Fruit fly (Drosophila melanogaster) whole organism, pupa: Measurements from ENCODE around the gene CG14395.

ENCODE experiments used
- CG10348 ChIP-seq: fragments of 200-800 bp; sonication (Bioruptor generic); IDR thresholded peaks from 2 replicates; pipeline ENCODE4 v1.3.6; 2022; ENCODE audit warnings: missing biosample characterization, missing genetic modification characterization
- CG12605 ChIP-seq: fragments of 200-800 bp; sonication (Bioruptor generic); IDR thresholded peaks from 2 replicates; pipeline ENCODE4 v1.3.6; 2022; ENCODE audit warnings: missing biosample characterization, missing genetic modification characterization
- CG13204 ChIP-seq: fragments of 200-800 bp; sonication (Bioruptor generic); optimal IDR thresholded peaks from 2 replicates; lab custom pipeline; 2018; ENCODE audit warnings: missing biosample characterization, mild to moderate bottlenecking, missing genetic modification characterization, moderate library complexity
- CG14655 ChIP-seq: fragments of 200-800 bp; sonication (Bioruptor generic); optimal IDR thresholded peaks from 3 replicates; lab custom pipeline; 2017; ENCODE audit warnings: mild to moderate bottlenecking, missing biosample characterization, missing genetic modification reagents, missing genetic modification characterization
- CG15710 ChIP-seq: fragments of 200-800 bp; sonication (Bioruptor generic); optimal IDR thresholded peaks from 2 replicates; lab custom pipeline; 2018; ENCODE audit warnings: missing biosample characterization, mild to moderate bottlenecking, missing genetic modification characterization, moderate library complexity
- CG17806 ChIP-seq: fragments of 200-800 bp; sonication (Bioruptor generic); optimal IDR thresholded peaks from 2 replicates; lab custom pipeline; 2018; ENCODE audit warnings: missing biosample characterization, mild to moderate bottlenecking, missing genetic modification characterization, moderate library complexity
- CG32121 ChIP-seq: fragments of 200-800 bp; sonication (Bioruptor generic); IDR thresholded peaks from 2 replicates; pipeline ENCODE4 v1.3.6; 2022; ENCODE audit warnings: missing biosample characterization, missing genetic modification characterization
- CG34367 ChIP-seq: fragments of 200-800 bp; sonication (Bioruptor generic); optimal IDR thresholded peaks from 2 replicates; lab custom pipeline; 2018; ENCODE audit warnings: missing biosample characterization, mild to moderate bottlenecking, missing genetic modification characterization
- CG4496 ChIP-seq: fragments of 200-800 bp; sonication (Bioruptor generic); IDR thresholded peaks from 3 replicates; pipeline ENCODE4 v1.3.6; 2022; ENCODE audit warnings: missing biosample characterization, missing genetic modification characterization
- CG8159 ChIP-seq: fragments of 200-800 bp; sonication (Bioruptor generic); optimal IDR thresholded peaks from 3 replicates; lab custom pipeline; 2018; ENCODE audit warnings: missing biosample characterization, mild to moderate bottlenecking, missing genetic modification characterization, moderate library complexity
- CG8301 ChIP-seq: fragments of 200-800 bp; sonication (Bioruptor generic); optimal IDR thresholded peaks from 2 replicates; lab custom pipeline; 2018; ENCODE audit warnings: missing biosample characterization, mild to moderate bottlenecking, missing genetic modification characterization
- CG9948 ChIP-seq: fragments of 200-800 bp; sonication (Bioruptor generic); optimal IDR thresholded peaks from 2 replicates; lab custom pipeline; 2018; ENCODE audit warnings: missing biosample characterization, mild to moderate bottlenecking, missing genetic modification characterization, moderate library complexity
- D1 ChIP-seq: fragments of 200-800 bp; sonication (Bioruptor generic); optimal IDR thresholded peaks from 2 replicates; lab custom pipeline; 2018; ENCODE audit warnings: missing biosample characterization, mild to moderate bottlenecking, missing genetic modification characterization, moderate library complexity
- EcR ChIP-seq: fragments of 200-800 bp; sonication (Bioruptor generic); optimal IDR thresholded peaks from 3 replicates; lab custom pipeline; 2019; ENCODE audit warnings: missing biosample characterization, missing genetic modification characterization, mild to moderate bottlenecking, moderate library complexity, missing genetic modification reagents
- Ets98B ChIP-seq: fragments of 200-800 bp; sonication (Bioruptor generic); IDR thresholded peaks from 2 replicates; pipeline ENCODE4 v1.3.6; 2022; ENCODE audit warnings: missing biosample characterization, missing genetic modification characterization
- Pif1A ChIP-seq: fragments of 200-800 bp; sonication (Bioruptor generic); optimal IDR thresholded peaks from 3 replicates; lab custom pipeline; 2016; ENCODE audit warnings: missing biosample characterization, missing genetic modification characterization
- Pif1B ChIP-seq: fragments of 200-800 bp; sonication (Bioruptor generic); optimal IDR thresholded peaks from 3 replicates; lab custom pipeline; 2016; ENCODE audit warnings: missing biosample characterization, missing genetic modification characterization
- Snoo ChIP-seq: fragments of 200-800 bp; sonication (Bioruptor generic); optimal IDR thresholded peaks from 3 replicates; lab custom pipeline; 2017; ENCODE audit warnings: missing biosample characterization, mild to moderate bottlenecking, missing genetic modification characterization, inconsistent platforms
- fd96Ca ChIP-seq: fragments of 200-800 bp; sonication (Bioruptor generic); IDR thresholded peaks from 3 replicates; pipeline ENCODE4 v1.3.6; 2022; ENCODE audit warnings: missing biosample characterization, missing genetic modification characterization
- gl ChIP-seq: fragments of 200-800 bp; sonication (Bioruptor generic); optimal IDR thresholded peaks from 2 replicates; lab custom pipeline; 2018; ENCODE audit warnings: missing biosample characterization, mild to moderate bottlenecking, missing genetic modification characterization
- rn ChIP-seq: fragments of 200-800 bp; sonication (Bioruptor generic); IDR thresholded peaks from 2 replicates; pipeline ENCODE4 v1.3.6; 2022; ENCODE audit warnings: missing biosample characterization, missing genetic modification characterization

The CG14395 gene

dm6 chr3R:12681275-12681674 lies 18.6 kb downstream of the CG14395 start, which contains the start of gene Cyp313a4:
Cyp313a4 (minus strand) TSS chr3R:12681375.
- TF ChIP-seq CG13204 (GFP tag; lab: Kevin White, UChicago) (no peak), CG4496 (no peak), rn (GFP tag; lab: Robert Waterston, UW) (no peak), CG9948 (tag; lab: Kevin White, UChicago) (no peak), CG34367 (tag; lab: Kevin White, UChicago) (no peak), fd96Ca (GFP tag; lab: Robert Waterston, UW) (no peak), CG14655 (no peak), CG32121 (GFP tag; lab: Robert Waterston, UW) (no peak), Snoo (no peak), CG8159 (tag; lab: Kevin White, UChicago) (no peak), EcR (GFP tag; lab: Kevin White, UChicago) (no peak), Pif1B (GFP tag; lab: Kevin White, UChicago) (no peak), CG10348 (GFP tag; lab: Robert Waterston, UW) (no peak)

DNA sequence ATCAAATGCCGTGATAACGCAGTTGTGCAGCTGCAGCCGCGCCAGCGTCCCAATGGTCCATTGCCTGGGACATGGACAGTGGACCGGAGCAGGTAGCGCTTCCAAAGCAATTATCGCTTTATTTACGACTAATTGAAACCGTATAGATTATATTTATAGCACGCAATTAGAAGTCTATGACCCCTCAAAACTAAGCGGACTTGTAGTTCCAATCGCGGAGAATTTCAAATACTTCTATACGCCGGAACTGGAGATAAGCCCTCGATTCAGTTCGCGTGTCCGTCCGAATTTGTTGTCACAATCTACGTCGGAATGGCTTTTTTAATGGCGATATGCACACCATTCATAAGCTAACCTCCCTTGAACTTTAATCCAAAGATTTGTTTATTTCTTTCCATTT lies 22.7 kb downstream of the CG14395 start:
- TF ChIP-seq CG15710 (tag; lab: Kevin White, UChicago), result no peak
- no peak for TF ChIP-seq gl (tag; lab: Kevin White, UChicago)
- no peak for TF ChIP-seq D1
- TF ChIP-seq CG4496, result no peak
- TF ChIP-seq CG9948 (tag; lab: Kevin White, UChicago), result no peak
- TF ChIP-seq CG17806, result no peak
- no peak for TF ChIP-seq CG12605 (GFP tag; lab: Robert Waterston, UW)
- no peak for TF ChIP-seq CG10348 (GFP tag; lab: Robert Waterston, UW)
- TF ChIP-seq Pif1A, result no peak
- TF ChIP-seq CG13204 (GFP tag; lab: Kevin White, UChicago), result no peak

- TF ChIP-seq CG15710 (tag; lab: Kevin White, UChicago), result no peak
- no peak for TF ChIP-seq CG32121 (GFP tag; lab: Robert Waterston, UW)
- TF ChIP-seq EcR (GFP tag; lab: Kevin White, UChicago), result no peak
- TF ChIP-seq D1, result no peak
- no peak for TF ChIP-seq CG34367 (tag; lab: Kevin White, UChicago)
- no peak for TF ChIP-seq CG17806
- no peak for TF ChIP-seq CG14655
These were observed 25.5 kb downstream of the CG14395 start for dm6 chr3R:12688116-12688515.

dm6 chr3R:12688672-12689417 lies 26.2 kb downstream of the CG14395 start, which contains the start of gene kar:
kar (minus strand) TSS chr3R:12689367.
- TF ChIP-seq CG9948 (tag; lab: Kevin White, UChicago), result no peak
- no peak for TF ChIP-seq CG4496
- no peak for TF ChIP-seq CG12605 (GFP tag; lab: Robert Waterston, UW)
- no peak for TF ChIP-seq EcR (GFP tag; lab: Kevin White, UChicago)
- TF ChIP-seq CG14655, result no peak
- no peak for TF ChIP-seq CG34367 (tag; lab: Kevin White, UChicago)
- no peak for TF ChIP-seq D1
- TF ChIP-seq CG32121 (GFP tag; lab: Robert Waterston, UW), result no peak
- no peak for TF ChIP-seq CG8301
- no peak for TF ChIP-seq Pif1B (GFP tag; lab: Kevin White, UChicago)
- no peak for TF ChIP-seq CG17806
- no peak for TF ChIP-seq Pif1A
- TF ChIP-seq fd96Ca (GFP tag; lab: Robert Waterston, UW), result no peak
- no peak for TF ChIP-seq CG13204 (GFP tag; lab: Kevin White, UChicago)
- no peak for TF ChIP-seq Ets98B (GFP tag; lab: Robert Waterston, UW)
- no peak for TF ChIP-seq Snoo

dm6 chr3R:12691422-12692101 lies 28.9 kb downstream of the CG14395 start, which contains the start of gene Arp1:
Arp1 (plus strand) TSS chr3R:12691743.
- TF ChIP-seq CG10348 (GFP tag; lab: Robert Waterston, UW) (no peak), D1 (no peak), CG9948 (tag; lab: Kevin White, UChicago) (no peak), CG17806 (no peak), fd96Ca (GFP tag; lab: Robert Waterston, UW) (no peak), CG13204 (GFP tag; lab: Kevin White, UChicago) (no peak)
- TF ChIP-seq, all 21 proteins: peak for 0

DNA sequence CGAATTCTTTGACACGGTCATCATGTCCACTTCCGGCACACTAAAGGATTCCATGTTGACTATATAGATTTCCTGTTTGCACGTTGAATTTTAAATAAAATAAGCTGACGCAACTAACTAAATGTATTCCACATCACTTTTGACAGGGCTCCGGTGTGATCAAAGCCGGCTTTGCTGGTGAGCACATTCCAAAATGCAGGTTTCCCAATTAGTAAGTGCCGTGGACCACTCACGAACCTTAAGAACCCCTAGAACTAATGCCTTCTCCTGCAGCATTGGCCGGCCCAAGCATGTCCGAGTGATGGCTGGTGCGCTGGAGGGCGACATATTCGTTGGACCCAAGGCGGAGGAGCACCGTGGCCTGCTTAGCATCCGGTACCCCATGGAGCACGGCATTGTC lies 29.9 kb downstream of the CG14395 start, which contains the start of gene CG31347:
CG31347 (minus strand) TSS at position 101 of the 400 bp plus-strand sequence.
- TF ChIP-seq CG15710 (tag; lab: Kevin White, UChicago) (no peak), rn (GFP tag; lab: Robert Waterston, UW) (no peak), CG4496 (no peak), CG12605 (GFP tag; lab: Robert Waterston, UW) (no peak), EcR (GFP tag; lab: Kevin White, UChicago) (no peak), CG8301 (no peak), CG32121 (GFP tag; lab: Robert Waterston, UW) (no peak)
